Worm (Caenorhabditis elegans) whole organism, young adult: Measurements from ENCODE around the gene T07C12.10.

Source experiments
- F57A8.1 ChIP-seq: fragments of 200-800 bp; sonication (Bioruptor generic); optimal IDR thresholded peaks from 2 replicates; lab custom pipeline; 2018; ENCODE audit warnings: mild to moderate bottlenecking, missing genetic modification characterization, moderate library complexity, missing compliant biosample characterization
- Y53F4B.3 ChIP-seq: fragments of 200-800 bp; sonication (Bioruptor generic); IDR thresholded peaks from 2 replicates; pipeline ENCODE4 v1.3.6; 2022; ENCODE audit warnings: missing genetic modification reagents, missing genetic modification characterization, missing compliant biosample characterization
- unc-62 ChIP-seq: fragments of 150-350 bp; optimal IDR thresholded peaks from 2 replicates; lab custom pipeline; 2014; ENCODE audit warnings: missing biosample characterization, missing genetic modification reagents, missing genetic modification characterization
- ztf-18 ChIP-seq: sonication (generic microtip); optimal IDR thresholded peaks from 2 replicates; lab custom pipeline; 2016; ENCODE audit warnings: missing genotype, mild to moderate bottlenecking, missing genetic modification characterization, missing compliant biosample characterization

DNA sequence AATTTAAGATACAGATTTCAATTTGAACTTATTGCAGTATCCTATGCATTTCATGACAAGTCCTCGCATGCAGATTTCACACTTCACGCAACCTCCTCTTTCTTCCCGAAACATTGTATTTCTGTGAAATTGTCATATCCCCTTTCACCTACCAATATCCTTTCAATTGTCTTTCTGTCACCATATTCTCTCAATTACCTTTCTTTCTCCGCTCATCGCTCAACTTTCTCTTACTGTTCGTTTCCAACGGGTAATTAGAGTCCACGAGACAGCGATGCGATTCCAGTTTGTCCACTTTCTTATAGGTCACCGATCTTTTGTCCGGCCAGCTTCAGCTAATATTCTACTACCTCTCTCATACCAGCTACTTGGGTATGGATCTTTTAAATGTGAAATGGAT lies 7.9 kb downstream of the T07C12.10 start, which contains the start of gene mam-5:
- no peak for TF ChIP-seq ztf-18 (tag; lab: Kevin White, UChicago)
- no peak for TF ChIP-seq Y53F4B.3 (GFP tag; lab: Robert Waterston, UW)
- no peak for TF ChIP-seq F57A8.1 (GFP tag; lab: Kevin White, UChicago)
- no peak for TF ChIP-seq unc-62 (GFP tag; lab: Kevin White, UChicago)
